Worm (Caenorhabditis elegans): ENCODE measurements around the gene str-118.
A peak's percentile ranks its signal among the peaks of the same experiment; 100 is the strongest.

DNA sequence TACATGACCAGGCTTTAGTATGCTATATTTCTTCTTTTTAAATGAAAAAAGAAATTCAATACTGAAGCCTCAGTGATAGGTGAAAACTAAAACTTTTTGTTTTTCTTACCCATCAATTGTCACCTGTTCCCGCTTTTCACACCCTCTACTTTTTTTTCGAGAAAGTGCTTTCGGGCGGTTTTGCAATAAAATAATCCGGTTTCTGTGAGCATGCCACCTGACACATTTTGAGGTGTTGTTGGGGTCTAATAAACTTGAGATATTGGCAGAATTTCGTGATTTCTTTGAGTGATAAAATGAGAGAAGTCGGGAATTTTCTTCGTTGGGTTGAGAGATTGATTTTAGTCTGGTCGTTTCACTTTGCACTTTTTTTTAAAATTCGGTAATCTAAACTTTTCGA, 8.1 kb downstream of the str-118 start:
- TF ChIP-seq nhr-76 (tag; optimal IDR thresholded peaks at IDR 0.05) = peak; percentile 61
- no peak for TF ChIP-seq ceh-82 (tag; optimal IDR thresholded peaks at IDR 0.05)
- TF ChIP-seq unc-39 (tag; optimal IDR thresholded peaks at IDR 0.05) = no peak
- TF ChIP-seq unc-62 (GFP tag; optimal IDR thresholded peaks at IDR 0.05) = no peak
- no peak for TF ChIP-seq lin-15B (tag; optimal IDR thresholded peaks at IDR 0.05)
- TF ChIP-seq egl-27 (tag; optimal IDR thresholded peaks at IDR 0.05) = no peak
- TF ChIP-seq nhr-28 (tag; optimal IDR thresholded peaks at IDR 0.05) = no peak
